Fruit fly (Drosophila melanogaster): ENCODE measurements around the gene Eig71Ei.

Gene Eig71Ei

dm6 chr3L:15637618-15638017 lies 21.9 kb upstream of the Eig71Ei start:
- no peak for TF ChIP-seq woc (GFP tag; optimal IDR thresholded peaks at IDR 0.05)
- TF ChIP-seq usp (GFP tag; optimal IDR thresholded peaks at IDR 0.05), result no peak
- TF ChIP-seq foxo (GFP tag; optimal IDR thresholded peaks at IDR 0.05), result peak in 1 of 2 experiments; percentile 21
- TF ChIP-seq ey (GFP tag; optimal IDR thresholded peaks at IDR 0.05), result no peak
- no peak for TF ChIP-seq dsf (GFP tag; optimal IDR thresholded peaks at IDR 0.05; ENCODE audit: borderline replicate concordance)
- no peak for TF ChIP-seq GATAd (GFP tag; optimal IDR thresholded peaks at IDR 0.05)
- TF ChIP-seq Jra (GFP tag; optimal IDR thresholded peaks at IDR 0.05), result peak; percentile 11
- TF ChIP-seq OdsH (GFP tag; optimal IDR thresholded peaks at IDR 0.05), result peak; percentile 48
- no peak for TF ChIP-seq sage (GFP tag; optimal IDR thresholded peaks at IDR 0.05)
- TF ChIP-seq psq (GFP tag; optimal IDR thresholded peaks at IDR 0.05), result no peak
- TF ChIP-seq Vsx2 (GFP tag; optimal IDR thresholded peaks at IDR 0.05; ENCODE audit: partially characterized antibody), result no peak
- TF ChIP-seq HLH106 (tag; optimal IDR thresholded peaks at IDR 0.05), result no peak
- no peak for TF ChIP-seq Mio (GFP tag; optimal IDR thresholded peaks at IDR 0.05)
- no peak for TF ChIP-seq N (GFP tag; optimal IDR thresholded peaks at IDR 0.05)
- TF ChIP-seq dmrt93B (GFP tag; optimal IDR thresholded peaks at IDR 0.05), result no peak
- TF ChIP-seq CG32264 (GFP tag; optimal IDR thresholded peaks at IDR 0.05), result no peak
- TF ChIP-seq CrebA (GFP tag; optimal IDR thresholded peaks at IDR 0.05; ENCODE audit: borderline replicate concordance), result no peak
- TF ChIP-seq fru (GFP tag; optimal IDR thresholded peaks at IDR 0.05), result peak; percentile 47
- no peak for TF ChIP-seq Dfd (GFP tag; optimal IDR thresholded peaks at IDR 0.05)
- TF ChIP-seq Hnf4 (GFP tag; optimal IDR thresholded peaks at IDR 0.05), result peak; percentile 49
- peak; percentile 39 for TF ChIP-seq br (GFP tag; optimal IDR thresholded peaks at IDR 0.05)
- no peak for TF ChIP-seq Hr78 (GFP tag; optimal IDR thresholded peaks at IDR 0.05)
- TF ChIP-seq lola (GFP tag; optimal IDR thresholded peaks at IDR 0.05), result no peak
- TF ChIP-seq Rel (GFP tag; optimal IDR thresholded peaks at IDR 0.05), result no peak
- peak; percentile 42 for TF ChIP-seq Rel (tag; optimal IDR thresholded peaks at IDR 0.05)
- no peak for TF ChIP-seq pan (optimal IDR thresholded peaks at IDR 0.05)
- TF ChIP-seq Sp1 (GFP tag; optimal IDR thresholded peaks at IDR 0.05), result no peak
- TF ChIP-seq CG9705 (GFP tag; optimal IDR thresholded peaks at IDR 0.05), result no peak
- peak; percentile 11 for TF ChIP-seq jim (GFP tag; optimal IDR thresholded peaks at IDR 0.05)
- TF ChIP-seq dl (GFP tag; optimal IDR thresholded peaks at IDR 0.05; ENCODE audit: insufficient read depth in 1 of 2, partially characterized antibody in 2 of 2), result no peak
- TF ChIP-seq Hr83 (GFP tag; optimal IDR thresholded peaks at IDR 0.05; ENCODE audit: poor library complexity, severe bottlenecking), result peak; percentile 92
- TF ChIP-seq brk (GFP tag; optimal IDR thresholded peaks at IDR 0.05), result peak; percentile 22
- TF ChIP-seq Abd-B (GFP tag; optimal IDR thresholded peaks at IDR 0.05), result no peak
- TF ChIP-seq tai (GFP tag; optimal IDR thresholded peaks at IDR 0.05), result peak; percentile 35
- no peak for TF ChIP-seq sv (GFP tag; optimal IDR thresholded peaks at IDR 0.05)
- TF ChIP-seq h (GFP tag; optimal IDR thresholded peaks at IDR 0.05), result peak; percentile 76
- no peak for TF ChIP-seq Myc (optimal IDR thresholded peaks at IDR 0.05)
- no peak for TF ChIP-seq Dif (GFP tag; optimal IDR thresholded peaks at IDR 0.05; ENCODE audit: partially characterized antibody)
- peak; percentile 65 for TF ChIP-seq rgr (GFP tag; optimal IDR thresholded peaks at IDR 0.05)

- TF ChIP-seq dsf (GFP tag; optimal IDR thresholded peaks at IDR 0.05; ENCODE audit: borderline replicate concordance), result no peak
- no peak for TF ChIP-seq rgr (GFP tag; optimal IDR thresholded peaks at IDR 0.05)
- no peak for TF ChIP-seq ey (GFP tag; optimal IDR thresholded peaks at IDR 0.05)
- no peak for TF ChIP-seq CrebA (GFP tag; optimal IDR thresholded peaks at IDR 0.05; ENCODE audit: borderline replicate concordance)
- TF ChIP-seq Sp1 (GFP tag; optimal IDR thresholded peaks at IDR 0.05), result no peak
- no peak for TF ChIP-seq Abd-B (GFP tag; optimal IDR thresholded peaks at IDR 0.05)
- no peak for TF ChIP-seq Mio (GFP tag; optimal IDR thresholded peaks at IDR 0.05)
- no peak for TF ChIP-seq Jra (GFP tag; optimal IDR thresholded peaks at IDR 0.05)
- no peak for TF ChIP-seq Vsx2 (GFP tag; optimal IDR thresholded peaks at IDR 0.05; ENCODE audit: partially characterized antibody)
- no peak for TF ChIP-seq dl (GFP tag; optimal IDR thresholded peaks at IDR 0.05; ENCODE audit: insufficient read depth in 1 of 2, partially characterized antibody in 2 of 2)
- TF ChIP-seq woc (GFP tag; optimal IDR thresholded peaks at IDR 0.05), result no peak
- no peak for TF ChIP-seq lola (GFP tag; optimal IDR thresholded peaks at IDR 0.05)
- TF ChIP-seq HLH106 (tag; optimal IDR thresholded peaks at IDR 0.05), result no peak
- TF ChIP-seq foxo (GFP tag; optimal IDR thresholded peaks at IDR 0.05), result no peak
- no peak for TF ChIP-seq jim (GFP tag; optimal IDR thresholded peaks at IDR 0.05)
Observed at dm6 chr3L:15638524-15638923, 21.0 kb upstream of the Eig71Ei start.

Data from whole organism, wandering third instar larva.